Worm (Caenorhabditis elegans): ENCODE data around the gene ZK643.6.

DNA sequence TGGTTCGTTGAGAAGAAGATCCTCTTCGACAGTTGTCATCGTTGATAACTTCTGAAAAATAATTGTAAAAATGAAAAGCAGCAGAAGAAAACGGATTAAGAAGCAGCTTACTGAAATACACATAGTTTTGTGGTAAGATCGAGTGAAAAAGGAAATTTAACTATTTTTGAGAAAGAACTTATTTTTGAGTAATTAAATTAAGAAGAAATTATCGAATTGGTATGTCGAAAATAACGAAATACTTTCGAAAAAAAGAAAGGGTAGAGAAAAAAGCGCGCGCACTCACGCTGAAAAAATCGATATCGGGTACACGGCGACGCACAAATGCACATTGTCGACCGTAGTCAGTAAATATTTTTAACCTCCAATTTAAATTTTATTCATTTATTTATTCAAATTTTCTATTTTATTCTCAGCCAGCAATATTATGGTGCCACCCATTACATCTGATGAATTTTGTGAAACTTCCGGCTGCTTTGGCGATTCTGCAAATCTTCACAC lies 4.4 kb downstream of the ZK643.6 start, which contains the start of the genes ZK643.5 and ZK643.2:
- TF ChIP-seq aly-1 (tag; optimal IDR thresholded peaks at IDR 0.05), result no peak
- TF ChIP-seq ama-1 (optimal IDR thresholded peaks at IDR 0.05), result no peak
- no peak for TF ChIP-seq B0310.2 (tag; optimal IDR thresholded peaks at IDR 0.05)
